Worm (Caenorhabditis elegans) whole organism, midembryonic: Measurements from ENCODE around the gene str-83.

ENCODE experiments used
- T22C8.4 ChIP-seq: fragments of 200-800 bp; sonication (Bioruptor generic); IDR thresholded peaks from 2 replicates; pipeline ENCODE4 v1.3.6; 2022; ENCODE audit warnings: missing genetic modification characterization, missing compliant biosample characterization
- cog-1 ChIP-seq: sonication (generic microtip); optimal IDR thresholded peaks from 2 replicates; lab custom pipeline; 2016; ENCODE audit warnings: missing genetic modification characterization, missing compliant biosample characterization
- flt-1 ChIP-seq: fragments of 200-800 bp; sonication (Bioruptor generic); IDR thresholded peaks from 2 replicates; pipeline ENCODE4 v1.3.6; 2022; ENCODE audit warnings: missing genetic modification characterization, missing compliant biosample characterization
- klf-2 ChIP-seq: fragments of 200-800 bp; sonication (Bioruptor generic); conservative IDR thresholded peaks from 2 replicates; pipeline ENCODE4 v1.3.6; 2022; ENCODE audit warnings: missing genetic modification reagents, missing genetic modification characterization, missing compliant biosample characterization
- med-1 ChIP-seq: sonication (generic microtip); optimal IDR thresholded peaks from 2 replicates; lab custom pipeline; 2017; ENCODE audit warnings: missing genetic modification characterization, mild to moderate bottlenecking, missing compliant biosample characterization, antibody characterized with exemption, missing genetic modification reagents; ENCODE audit not compliant: insufficient read depth
- ref-1 ChIP-seq: fragments of 200-800 bp; sonication (Bioruptor generic); conservative IDR thresholded peaks from 2 replicates; pipeline ENCODE4 v1.3.6; 2022; ENCODE audit warnings: missing genetic modification reagents, missing genetic modification characterization, missing compliant biosample characterization
- tab-1 ChIP-seq: fragments of 200-800 bp; sonication (Bioruptor generic); IDR thresholded peaks from 2 replicates; pipeline ENCODE4 v1.3.6; 2022; ENCODE audit warnings: missing genetic modification characterization, missing compliant biosample characterization
- ztf-23 ChIP-seq: fragments of 200-800 bp; sonication (Bioruptor generic); IDR thresholded peaks from 2 replicates; pipeline ENCODE4 v1.3.6; 2022; ENCODE audit warnings: missing genetic modification reagents, missing genetic modification characterization, missing compliant biosample characterization
- ztf-29 ChIP-seq: fragments of 200-800 bp; sonication (Bioruptor generic); IDR thresholded peaks from 2 replicates; pipeline ENCODE4 v1.3.6; 2022; ENCODE audit warnings: missing genetic modification reagents, missing genetic modification characterization, missing compliant biosample characterization

Gene str-83

ce11 chrV:3976964-3977363, at the start of gene str-83:
TSS of gene str-83 (plus strand) at chrV:3977264.
- TF ChIP-seq med-1 (no peak), T22C8.4 (GFP tag; lab: Robert Waterston, UW) (no peak), flt-1 (no peak), tab-1 (GFP tag; lab: Robert Waterston, UW) (no peak), ref-1 (GFP tag; lab: Robert Waterston, UW) (no peak), cog-1 (no peak), ztf-29 (GFP tag; lab: Robert Waterston, UW) (no peak), klf-2 (GFP tag; lab: Robert Waterston, UW) (no peak), ztf-23 (GFP tag; lab: Robert Waterston, UW) (no peak)

DNA sequence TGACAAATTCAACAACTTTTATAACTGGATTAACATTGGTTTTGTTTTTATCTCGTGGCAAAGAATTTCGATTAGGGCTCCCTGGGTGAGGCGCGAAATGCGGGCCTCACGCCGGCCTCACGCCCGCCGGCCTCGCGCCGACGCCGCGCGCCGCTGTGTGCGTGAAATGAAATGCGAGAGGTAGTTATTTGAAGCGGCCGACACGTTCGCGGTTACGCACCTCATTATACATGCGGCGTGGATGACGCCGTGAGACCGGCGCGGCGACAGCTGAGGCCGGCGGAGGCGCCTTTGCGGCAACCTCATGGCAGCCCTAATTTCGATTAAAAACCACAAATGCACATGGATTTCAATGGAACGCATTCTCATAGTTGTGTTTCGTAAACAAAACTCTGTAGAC, 49.5 kb upstream of the str-83 start:
- TF ChIP-seq klf-2 (GFP tag; lab: Robert Waterston, UW) (0 out of 2 replicates have a peak, but pooled peaks have one; percentile 42), cog-1 (no peak)

ce11 chrV:3929099-3929498, 48.0 kb upstream of the str-83 start, which contains the start of gene srx-64:
TSS of gene srx-64 (plus strand) at chrV:3929399.
- no peak for TF ChIP-seq T22C8.4 (GFP tag; lab: Robert Waterston, UW)
- TF ChIP-seq ztf-29 (GFP tag; lab: Robert Waterston, UW) = no peak
- TF ChIP-seq tab-1 (GFP tag; lab: Robert Waterston, UW) = no peak
- TF ChIP-seq ref-1 (GFP tag; lab: Robert Waterston, UW) = no peak
- TF ChIP-seq ztf-23 (GFP tag; lab: Robert Waterston, UW) = no peak
- no peak for TF ChIP-seq med-1
- TF ChIP-seq flt-1 = no peak
- TF ChIP-seq klf-2 (GFP tag; lab: Robert Waterston, UW) = no peak
- TF ChIP-seq cog-1 = no peak

- TF ChIP-seq tab-1 (GFP tag; lab: Robert Waterston, UW) (no peak), ztf-29 (GFP tag; lab: Robert Waterston, UW) (no peak), flt-1 (no peak), cog-1 (no peak), T22C8.4 (GFP tag; lab: Robert Waterston, UW) (no peak), ztf-23 (GFP tag; lab: Robert Waterston, UW) (no peak), klf-2 (GFP tag; lab: Robert Waterston, UW) (no peak), med-1 (no peak), ref-1 (GFP tag; lab: Robert Waterston, UW) (no peak)
Measured at ce11 chrV:3931326-3931725, 45.7 kb upstream of the str-83 start, which contains the start of gene srx-63. TSS of gene srx-63 (plus strand) at chrV:3931626.

DNA sequence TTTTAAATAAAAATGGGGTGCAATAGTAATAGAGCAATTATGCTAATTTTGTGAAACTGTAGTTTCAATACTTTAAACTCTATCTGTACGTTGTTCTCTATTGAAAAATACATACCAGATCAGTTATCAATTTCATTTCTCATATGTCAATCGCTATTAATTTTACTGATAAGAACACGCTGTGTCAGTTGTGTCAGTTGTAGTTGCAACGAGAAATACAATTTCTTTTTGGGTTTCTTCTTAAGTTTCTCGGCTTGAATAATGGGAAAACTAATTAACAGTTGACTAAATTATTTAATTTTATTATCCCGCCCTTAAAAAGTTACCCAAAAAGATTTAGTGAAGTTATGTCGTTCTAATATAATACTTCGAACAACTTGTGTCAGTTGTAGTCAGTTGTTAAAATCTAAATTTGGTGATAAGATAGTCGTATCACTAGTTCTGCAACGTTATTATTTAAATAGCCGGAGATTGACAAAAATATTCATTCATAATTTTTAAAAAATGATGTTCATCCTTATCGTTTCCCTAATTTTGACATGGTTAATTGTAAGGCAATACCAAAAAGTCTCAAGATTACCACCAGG, 41.1 kb upstream of the str-83 start, which contains the start of gene cyp-35A5:
cyp-35A5 (plus strand) TSS at position 435 of the 587 bp plus-strand sequence.
- TF ChIP-seq med-1 (no peak), tab-1 (GFP tag; lab: Robert Waterston, UW) (no peak), cog-1 (no peak), flt-1 (no peak), ztf-23 (GFP tag; lab: Robert Waterston, UW) (no peak), ref-1 (GFP tag; lab: Robert Waterston, UW) (no peak), klf-2 (GFP tag; lab: Robert Waterston, UW) (no peak), T22C8.4 (GFP tag; lab: Robert Waterston, UW) (no peak), ztf-29 (GFP tag; lab: Robert Waterston, UW) (no peak)

DNA sequence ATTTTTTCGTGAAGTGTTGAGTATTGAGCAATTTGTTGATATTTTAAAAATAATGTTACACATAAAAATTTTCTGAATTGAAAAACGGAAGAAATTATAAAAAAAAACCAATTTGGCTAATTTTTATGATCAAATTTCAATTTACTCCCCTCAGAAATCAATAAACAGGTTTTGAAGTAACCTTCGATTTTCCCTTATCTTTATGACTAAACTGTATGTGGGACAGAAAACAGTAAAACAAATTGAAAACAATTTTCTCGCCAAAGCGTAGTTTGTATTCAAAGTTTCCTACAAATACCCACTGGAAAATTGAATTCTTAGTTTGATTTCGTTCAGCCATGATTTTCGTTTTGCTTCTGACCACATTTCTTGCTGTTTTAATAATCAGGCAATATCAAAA, 38.3 kb upstream of the str-83 start, which contains the start of gene cyp-35B1:
cyp-35B1 (plus strand) TSS at position 244 of the 400 bp plus-strand sequence.
- TF ChIP-seq tab-1 (GFP tag; lab: Robert Waterston, UW) (no peak), flt-1 (no peak), ztf-29 (GFP tag; lab: Robert Waterston, UW) (no peak), ztf-23 (GFP tag; lab: Robert Waterston, UW) (no peak), ref-1 (GFP tag; lab: Robert Waterston, UW) (no peak)

DNA sequence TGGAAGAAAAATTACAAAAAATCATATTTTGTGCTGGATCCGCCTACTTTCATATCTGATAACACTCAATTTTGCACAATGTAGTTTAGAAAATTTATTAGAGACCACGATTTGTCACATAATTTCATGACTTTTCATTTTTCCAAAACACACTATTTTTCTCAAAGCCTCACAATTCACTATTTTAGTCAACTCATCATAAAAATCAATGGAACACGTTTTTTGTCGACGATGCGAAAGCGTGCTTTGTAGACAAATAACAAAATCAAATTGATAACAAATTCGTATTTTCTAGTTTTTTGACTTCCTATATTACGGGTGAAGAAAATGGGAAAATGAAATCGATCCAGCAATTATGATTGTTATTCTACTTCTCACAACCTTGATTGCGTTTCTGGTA, 35.2 kb upstream of the str-83 start, which contains the start of gene cyp-35B2:
cyp-35B2 (plus strand) TSS at position 301 of the 400 bp plus-strand sequence.
- no peak for TF ChIP-seq T22C8.4 (GFP tag; lab: Robert Waterston, UW)
- TF ChIP-seq cog-1 = no peak
- TF ChIP-seq flt-1 = no peak
- TF ChIP-seq med-1 = no peak
- no peak for TF ChIP-seq tab-1 (GFP tag; lab: Robert Waterston, UW)
- no peak for TF ChIP-seq klf-2 (GFP tag; lab: Robert Waterston, UW)
- TF ChIP-seq ztf-29 (GFP tag; lab: Robert Waterston, UW) = no peak
- TF ChIP-seq ref-1 (GFP tag; lab: Robert Waterston, UW) = no peak
- no peak for TF ChIP-seq ztf-23 (GFP tag; lab: Robert Waterston, UW)

ce11 chrV:3943364-3943763, 33.7 kb upstream of the str-83 start:
- TF ChIP-seq ref-1 (GFP tag; lab: Robert Waterston, UW) (no peak), ztf-23 (GFP tag; lab: Robert Waterston, UW) (no peak)

DNA sequence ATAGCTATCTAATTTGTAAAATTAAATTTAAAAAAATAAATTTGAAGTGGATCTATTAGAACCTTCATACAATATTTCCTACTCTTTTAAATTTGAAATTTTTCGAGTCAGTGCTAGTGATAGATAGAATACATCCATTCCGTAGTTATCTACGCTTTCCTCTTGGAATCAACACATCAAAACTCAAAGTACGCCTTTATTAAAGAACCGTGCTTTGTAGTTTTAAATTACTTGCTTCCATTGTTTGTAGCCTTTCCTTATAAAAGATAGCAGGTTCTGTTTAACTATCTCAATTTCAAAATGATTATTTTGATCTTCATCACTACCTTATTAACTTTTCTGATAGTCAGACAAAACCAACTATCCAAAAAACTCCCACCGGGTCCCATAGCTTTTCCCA, 32.0 kb upstream of the str-83 start, which contains the start of gene cyp-35B3:
cyp-35B3 (plus strand) TSS at position 301 of the 400 bp plus-strand sequence.
- TF ChIP-seq tab-1 (GFP tag; lab: Robert Waterston, UW) (no peak), klf-2 (GFP tag; lab: Robert Waterston, UW) (no peak), flt-1 (no peak), ztf-23 (GFP tag; lab: Robert Waterston, UW) (no peak), ztf-29 (GFP tag; lab: Robert Waterston, UW) (no peak), ref-1 (GFP tag; lab: Robert Waterston, UW) (no peak), med-1 (no peak), cog-1 (no peak), T22C8.4 (GFP tag; lab: Robert Waterston, UW) (no peak)

ce11 chrV:3949723-3950122, 27.3 kb upstream of the str-83 start, which contains the start of gene dach-1:
TSS of gene dach-1 (plus strand) at chrV:3950023.
- TF ChIP-seq cog-1 = no peak
